Worm (Caenorhabditis elegans) whole organism, late embryonic: ENCODE data around the gene C06A8.8.

Experiments used
- K09A11.1 ChIP-seq: sonication (generic microtip); optimal IDR thresholded peaks from 2 replicates; lab custom pipeline; 2017; ENCODE audit warnings: antibody characterized with exemption, mild to moderate bottlenecking, missing genetic modification characterization, missing compliant biosample characterization; ENCODE audit not compliant: insufficient read depth
- Y22D7AL.16 ChIP-seq: sonication (generic microtip); optimal IDR thresholded peaks from 2 replicates; lab custom pipeline; 2016; ENCODE audit warnings: missing genetic modification characterization, missing compliant biosample characterization
- ceh-14 ChIP-seq: sonication (generic microtip); optimal IDR thresholded peaks from 2 replicates; lab custom pipeline; 2016; ENCODE audit warnings: missing genotype, missing genetic modification characterization, missing compliant biosample characterization
- ceh-19 ChIP-seq: fragments of 200-800 bp; sonication (Bioruptor generic); optimal IDR thresholded peaks from 2 replicates; lab custom pipeline; 2018; ENCODE audit warnings: mild to moderate bottlenecking, missing genetic modification characterization, missing compliant biosample characterization
- ceh-31 ChIP-seq: sonication (generic microtip); optimal IDR thresholded peaks from 2 replicates; lab custom pipeline; 2016; ENCODE audit warnings: missing genetic modification characterization, missing compliant biosample characterization
- ceh-34 ChIP-seq: sonication (generic microtip); optimal IDR thresholded peaks from 2 replicates; lab custom pipeline; 2016; ENCODE audit warnings: mild to moderate bottlenecking, missing genetic modification characterization, missing compliant biosample characterization
- ceh-9 ChIP-seq: sonication (generic microtip); optimal IDR thresholded peaks from 2 replicates; lab custom pipeline; 2016; ENCODE audit warnings: mild to moderate bottlenecking, missing genetic modification characterization, inconsistent platforms, missing compliant biosample characterization
- dmd-4 ChIP-seq: sonication (generic microtip); optimal IDR thresholded peaks from 2 replicates; lab custom pipeline; 2016; ENCODE audit warnings: borderline replicate concordance, missing genetic modification characterization, missing compliant biosample characterization
- dve-1 ChIP-seq: sonication (generic microtip); optimal IDR thresholded peaks from 2 replicates; lab custom pipeline; 2017; ENCODE audit warnings: antibody characterized with exemption, mild to moderate bottlenecking, missing genetic modification characterization, missing compliant biosample characterization
- elt-2 ChIP-seq: sonication (generic microtip); optimal IDR thresholded peaks from 2 replicates; lab custom pipeline; 2016; ENCODE audit warnings: missing genetic modification reagents, missing genetic modification characterization, missing compliant biosample characterization
- ets-4 ChIP-seq: sonication (generic microtip); optimal IDR thresholded peaks from 2 replicates; lab custom pipeline; 2016; ENCODE audit warnings: missing genetic modification characterization, missing compliant biosample characterization
- fax-1 ChIP-seq: sonication (generic microtip); optimal IDR thresholded peaks from 2 replicates; lab custom pipeline; 2016; ENCODE audit warnings: missing genotype, missing genetic modification characterization, missing compliant biosample characterization
- fkh-10 ChIP-seq: fragments of 150-350 bp; optimal IDR thresholded peaks from 2 replicates; lab custom pipeline; 2014; ENCODE audit warnings: missing biosample characterization, missing genetic modification reagents, missing genetic modification characterization
- gmeb-2 ChIP-seq: sonication (generic microtip); optimal IDR thresholded peaks from 2 replicates; lab custom pipeline; 2016; ENCODE audit warnings: missing genetic modification characterization, inconsistent platforms, missing compliant biosample characterization
- hlh-13 ChIP-seq: fragments of 200-800 bp; sonication (Bioruptor generic); optimal IDR thresholded peaks from 2 replicates; lab custom pipeline; 2018; ENCODE audit warnings: mild to moderate bottlenecking, missing genetic modification characterization, missing compliant biosample characterization
- hlh-15 ChIP-seq: sonication (generic microtip); optimal IDR thresholded peaks from 2 replicates; lab custom pipeline; 2016; ENCODE audit warnings: missing genetic modification characterization, missing compliant biosample characterization
- hlh-30 ChIP-seq: sonication (generic microtip); optimal IDR thresholded peaks from 2 replicates; lab custom pipeline; 2017; ENCODE audit warnings: antibody characterized with exemption, missing genetic modification characterization, missing compliant biosample characterization; ENCODE audit not compliant: insufficient read depth
- hlh-8 ChIP-seq: sonication (generic microtip); optimal IDR thresholded peaks from 2 replicates; lab custom pipeline; 2016; ENCODE audit warnings: missing genotype, missing genetic modification characterization, missing compliant biosample characterization
- lim-6 ChIP-seq: sonication (generic microtip); optimal IDR thresholded peaks from 2 replicates; lab custom pipeline; 2016; ENCODE audit warnings: missing genetic modification characterization, missing compliant biosample characterization
- mec-3 ChIP-seq: sonication (generic microtip); optimal IDR thresholded peaks from 2 replicates; lab custom pipeline; 2016; ENCODE audit warnings: borderline replicate concordance, missing genetic modification characterization, missing compliant biosample characterization
- nfya-1 ChIP-seq: sonication (generic microtip); optimal IDR thresholded peaks from 2 replicates; lab custom pipeline; 2017; ENCODE audit warnings: missing genetic modification characterization, mild to moderate bottlenecking, missing compliant biosample characterization, antibody characterized with exemption, moderate library complexity
- nhr-232 ChIP-seq: sonication (generic microtip); optimal IDR thresholded peaks from 2 replicates; lab custom pipeline; 2016; ENCODE audit warnings: missing genetic modification characterization, missing compliant biosample characterization
- pag-3 ChIP-seq: sonication (generic microtip); optimal IDR thresholded peaks from 2 replicates; lab custom pipeline; 2016; ENCODE audit warnings: missing compliant biosample characterization, missing genetic modification characterization, borderline replicate concordance
- pax-1 ChIP-seq: fragments of 150-350 bp; optimal IDR thresholded peaks from 2 replicates; lab custom pipeline; 2014; ENCODE audit warnings: missing biosample characterization, missing genetic modification characterization
- pha-2 ChIP-seq: sonication (generic microtip); optimal IDR thresholded peaks from 2 replicates; lab custom pipeline; 2017; ENCODE audit warnings: mild to moderate bottlenecking, missing genetic modification characterization, missing compliant biosample characterization
- ref-2 ChIP-seq: sonication (generic microtip); optimal IDR thresholded peaks from 2 replicates; lab custom pipeline; 2016; ENCODE audit warnings: missing genetic modification characterization, missing compliant biosample characterization
- syd-9 ChIP-seq: sonication (generic microtip); optimal IDR thresholded peaks from 2 replicates; lab custom pipeline; 2016; ENCODE audit warnings: mild to moderate bottlenecking, missing genetic modification characterization, moderate library complexity, missing compliant biosample characterization
- tbx-2 ChIP-seq: sonication (generic microtip); optimal IDR thresholded peaks from 2 replicates; lab custom pipeline; 2016; ENCODE audit warnings: missing genetic modification characterization, missing compliant biosample characterization
- unc-42 ChIP-seq: sonication (generic microtip); optimal IDR thresholded peaks from 2 replicates; lab custom pipeline; 2016; ENCODE audit warnings: missing genotype, missing genetic modification characterization, missing compliant biosample characterization
- unc-55 ChIP-seq: sonication (generic microtip); optimal IDR thresholded peaks from 2 replicates; lab custom pipeline; 2017; ENCODE audit warnings: missing biosample characterization, missing genetic modification reagents, missing genetic modification characterization
- zip-5 ChIP-seq: sonication (generic microtip); optimal IDR thresholded peaks from 2 replicates; lab custom pipeline; 2016; ENCODE audit warnings: missing genetic modification characterization, missing compliant biosample characterization

The C06A8.8 gene

ce11 chrII:7771917-7772316, at the start of gene C06A8.8:
Gene C06A8.8 (minus strand): TSS chrII:7772017.
- no peak for TF ChIP-seq ets-4 (tag; lab: Kevin White, UChicago)
- TF ChIP-seq lim-6 (tag; lab: Kevin White, UChicago), result no peak
- TF ChIP-seq pag-3, result no peak
- TF ChIP-seq, all 69 proteins: peak for 0

ce11 chrII:7819359-7819758, 47.5 kb upstream of the C06A8.8 start:
- TF ChIP-seq ceh-14 (tag; lab: Kevin White, UChicago), result no peak
- TF ChIP-seq syd-9 (tag; lab: Kevin White, UChicago), result no peak
- no peak for TF ChIP-seq gmeb-2
- no peak for TF ChIP-seq K09A11.1 (tag; lab: Kevin White, UChicago)
- peak; percentile 91 for TF ChIP-seq elt-2 (tag; lab: Kevin White, UChicago)

ce11 chrII:7817580-7817979, 45.8 kb upstream of the C06A8.8 start:
- no peak for TF ChIP-seq hlh-15 (tag; lab: Kevin White, UChicago)
- peak; percentile 19 for TF ChIP-seq elt-2 (tag; lab: Kevin White, UChicago)
- peak; percentile 68 for TF ChIP-seq unc-42 (tag; lab: Kevin White, UChicago)
- no peak for TF ChIP-seq ceh-34 (tag; lab: Kevin White, UChicago)

- TF ChIP-seq dmd-4 (tag; lab: Kevin White, UChicago) (no peak), lim-6 (tag; lab: Kevin White, UChicago) (no peak), hlh-13 (GFP tag; lab: Kevin White, UChicago) (no peak), unc-42 (tag; lab: Kevin White, UChicago) (peak; percentile 38)
Measured at ce11 chrII:7816163-7816776, 44.5 kb upstream of the C06A8.8 start, which contains the start of gene cki-2. Gene cki-2 (plus strand): TSS chrII:7816499.

ce11 chrII:7815406-7815805, 43.6 kb upstream of the C06A8.8 start:
- TF ChIP-seq ceh-31 (peak; percentile 23), unc-55 (GFP tag; lab: Kevin White, UChicago) (peak; percentile 15), ceh-9 (tag; lab: Kevin White, UChicago) (no peak)
- TF ChIP-seq, all 69 proteins: peak for 2

- TF ChIP-seq hlh-30 (tag; lab: Kevin White, UChicago) (no peak), hlh-8 (tag; lab: Kevin White, UChicago) (no peak), gmeb-2 (no peak), dve-1 (tag; lab: Kevin White, UChicago) (no peak), ceh-19 (GFP tag; lab: Kevin White, UChicago) (no peak), ref-2 (no peak), Y22D7AL.16 (tag; lab: Kevin White, UChicago) (no peak), nhr-232 (tag; lab: Kevin White, UChicago) (no peak), zip-5 (no peak), mec-3 (tag; lab: Kevin White, UChicago) (no peak)
Measured at ce11 chrII:7814915-7815314, 43.1 kb upstream of the C06A8.8 start.

- TF ChIP-seq ceh-31 (peak; percentile 46), unc-55 (GFP tag; lab: Kevin White, UChicago) (peak; percentile 74), unc-42 (tag; lab: Kevin White, UChicago) (peak; percentile 42), fax-1 (tag; lab: Kevin White, UChicago) (no peak), tbx-2 (tag; lab: Kevin White, UChicago) (peak; percentile 20), pha-2 (tag; lab: Kevin White, UChicago) (peak; percentile 11), fkh-10 (no peak), nfya-1 (tag; lab: Kevin White, UChicago) (peak; percentile 23), pax-1 (tag; lab: Kevin White, UChicago) (no peak), ceh-14 (tag; lab: Kevin White, UChicago) (peak; percentile 69), hlh-15 (tag; lab: Kevin White, UChicago) (no peak)
- TF ChIP-seq, all 69 proteins: peak for 7
Measured at ce11 chrII:7814215-7814614, 42.4 kb upstream of the C06A8.8 start.
